Fruit fly (Drosophila melanogaster) whole organism: ENCODE measurements around the gene Tim17a1.

Experiments
- Dll ChIP-seq: fragments of >200 bp; optimal IDR thresholded peaks from 2 replicates; lab custom pipeline; 2017
- usp ChIP-seq: fragments of >200 bp; optimal IDR thresholded peaks from 2 replicates; lab custom pipeline; 2017; ENCODE audit warnings: missing biosample characterization, missing genetic modification characterization, mixed read lengths

DNA sequence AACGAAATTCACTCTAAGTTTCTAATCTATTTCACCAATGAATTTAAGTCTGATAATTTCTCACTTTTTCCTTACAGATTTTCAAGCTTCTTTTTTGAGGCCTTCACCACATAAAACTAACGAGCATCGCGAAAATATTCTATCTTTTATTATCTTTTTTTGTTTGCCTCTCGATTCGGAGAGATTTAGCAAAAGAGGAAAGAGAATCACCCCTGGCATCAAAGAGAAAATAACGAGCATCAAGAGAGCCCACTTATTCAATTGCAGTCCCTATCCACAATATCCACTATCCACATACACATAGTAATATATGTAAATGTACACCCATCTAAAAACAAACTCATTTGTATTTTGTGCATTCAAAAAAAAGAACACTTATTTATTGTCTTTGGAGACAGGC, 3.0 kb upstream of the Tim17a1 start, which contains the start of gene GstD9:
- TF ChIP-seq usp (no peak), Dll (no peak)
